Worm (Caenorhabditis elegans) whole organism, L1 larva: Measurements from ENCODE around the gene B0464.6.

Experiments
- F16B12.6 ChIP-seq: fragments of 150-350 bp; optimal IDR thresholded peaks from 2 replicates; lab custom pipeline; 2014; ENCODE audit warnings: missing biosample characterization, missing genetic modification characterization
- aha-1 ChIP-seq: fragments of 150-350 bp; optimal IDR thresholded peaks from 2 replicates; lab custom pipeline; 2014; ENCODE audit warnings: missing biosample characterization, missing genetic modification characterization
- ceh-88 ChIP-seq: fragments of 200-800 bp; sonication (Bioruptor generic); IDR thresholded peaks from 2 replicates; pipeline ENCODE4 v1.3.6; 2022; ENCODE audit warnings: missing genetic modification characterization, missing compliant biosample characterization
- dpl-1 ChIP-seq, 3 experiments: fragments of 150-350 bp in 2 of 3; sonication (generic microtip) in 1 of 3; optimal IDR thresholded peaks; 2 replicates each; lab custom pipeline; 2014 to 2017; ENCODE audit warnings: missing biosample characterization in 3 of 3, missing genetic modification characterization in 3 of 3, missing genetic modification reagents in 3 of 3
- efl-1 ChIP-seq, 4 experiments: fragments of 150-350 bp; optimal IDR thresholded peaks in 3 of 4; peaks in 1 of 4; 1 replicate in 1 of 4; 2 replicates in 3 of 4; lab custom pipeline; 2014; ENCODE audit warnings: missing biosample characterization in 2 of 4, missing genetic modification characterization in 2 of 4, missing genetic modification reagents in 2 of 4
- elt-2 ChIP-seq: sonication (generic microtip); optimal IDR thresholded peaks from 2 replicates; lab custom pipeline; 2016; ENCODE audit warnings: missing genetic modification characterization, mild to moderate bottlenecking, inconsistent platforms, missing compliant biosample characterization, missing genetic modification reagents
- lin-15B ChIP-seq: fragments of 150-350 bp; sonication (generic microtip); optimal IDR thresholded peaks from 3 replicates; lab custom pipeline; 2014; ENCODE audit warnings: missing biosample characterization, missing genetic modification characterization
- mab-9 ChIP-seq: fragments of 200-800 bp; sonication (Bioruptor generic); IDR thresholded peaks from 2 replicates; pipeline ENCODE4 v1.3.6; 2022; ENCODE audit warnings: missing genetic modification reagents, missing genetic modification characterization, missing compliant biosample characterization
- nhr-12 ChIP-seq: sonication (generic microtip); optimal IDR thresholded peaks from 2 replicates; lab custom pipeline; 2017; ENCODE audit warnings: missing biosample characterization, missing genetic modification characterization
- tbx-2 ChIP-seq: sonication (generic microtip); optimal IDR thresholded peaks from 2 replicates; lab custom pipeline; 2016; ENCODE audit warnings: missing genetic modification characterization, missing compliant biosample characterization
- unc-86 ChIP-seq: sonication (generic microtip); optimal IDR thresholded peaks from 2 replicates; lab custom pipeline; 2016; ENCODE audit warnings: missing genetic modification characterization, missing compliant biosample characterization
- ztf-11 ChIP-seq, 2 experiments: sonication (generic microtip); optimal IDR thresholded peaks; 2 replicates each; lab custom pipeline; 2016 to 2017; ENCODE audit warnings: missing genetic modification characterization in 2 of 2, missing biosample characterization in 1 of 2, missing compliant biosample characterization in 1 of 2

DNA sequence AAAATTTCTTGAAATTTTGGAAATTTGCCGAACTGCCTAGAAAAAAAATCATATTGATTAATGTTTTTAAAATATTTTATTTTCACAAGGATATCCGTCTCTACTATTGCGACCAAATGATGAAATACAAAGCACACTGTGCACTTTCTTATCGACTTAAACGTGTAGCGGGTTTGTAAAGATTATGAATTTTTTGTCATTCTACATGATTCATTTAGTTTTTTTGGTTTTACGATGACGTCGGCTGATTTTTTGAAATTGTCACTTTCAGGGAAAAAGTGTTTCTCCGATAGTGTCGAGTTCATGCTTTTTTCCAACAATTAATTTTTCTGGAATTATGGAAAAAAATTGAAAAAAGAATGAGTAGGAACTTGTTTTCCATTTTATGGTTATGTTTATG is 10.8 kb upstream of the B0464.6 start:
- no peak for TF ChIP-seq dpl-1 (GFP tag; optimal IDR thresholded peaks at IDR 0.05; lab: Kevin White, UChicago)
- no peak for TF ChIP-seq efl-1 (optimal IDR thresholded peaks at IDR 0.05; lab: Kevin White, UChicago)
- no peak for TF ChIP-seq efl-1 (GFP tag; optimal IDR thresholded peaks at IDR 0.05 in 1 of 2; lab: Kevin White, UChicago)
- TF ChIP-seq tbx-2 (tag; lab: Kevin White, UChicago), result no peak
- TF ChIP-seq unc-86, result no peak
- TF ChIP-seq mab-9 (GFP tag; lab: Robert Waterston, UW), result no peak
- TF ChIP-seq aha-1, result no peak
- no peak for TF ChIP-seq ztf-11 (tag; optimal IDR thresholded peaks at IDR 0.05; lab: Kevin White, UChicago)
- no peak for TF ChIP-seq F16B12.6 (tag; lab: Kevin White, UChicago)
- no peak for TF ChIP-seq nhr-12 (tag; lab: Kevin White, UChicago)
- no peak for TF ChIP-seq elt-2 (tag; lab: Kevin White, UChicago)
- TF ChIP-seq ceh-88 (GFP tag; lab: Robert Waterston, UW), result no peak
- TF ChIP-seq lin-15B (tag; lab: Kevin White, UChicago), result no peak
